Fruit fly (Drosophila melanogaster) whole organism, pupa: ENCODE results near the gene CalpC.

Experiments used
- CG10348 ChIP-seq: fragments of 200-800 bp; sonication (Bioruptor generic); IDR thresholded peaks from 2 replicates; pipeline ENCODE4 v1.3.6; 2022; ENCODE audit warnings: missing biosample characterization, missing genetic modification characterization
- CG12605 ChIP-seq: fragments of 200-800 bp; sonication (Bioruptor generic); IDR thresholded peaks from 2 replicates; pipeline ENCODE4 v1.3.6; 2022; ENCODE audit warnings: missing biosample characterization, missing genetic modification characterization
- CG15710 ChIP-seq: fragments of 200-800 bp; sonication (Bioruptor generic); optimal IDR thresholded peaks from 2 replicates; lab custom pipeline; 2018; ENCODE audit warnings: missing biosample characterization, mild to moderate bottlenecking, missing genetic modification characterization, moderate library complexity
- CG17806 ChIP-seq: fragments of 200-800 bp; sonication (Bioruptor generic); optimal IDR thresholded peaks from 2 replicates; lab custom pipeline; 2018; ENCODE audit warnings: missing biosample characterization, mild to moderate bottlenecking, missing genetic modification characterization, moderate library complexity
- CG34367 ChIP-seq: fragments of 200-800 bp; sonication (Bioruptor generic); optimal IDR thresholded peaks from 2 replicates; lab custom pipeline; 2018; ENCODE audit warnings: missing biosample characterization, mild to moderate bottlenecking, missing genetic modification characterization
- CG4496 ChIP-seq: fragments of 200-800 bp; sonication (Bioruptor generic); IDR thresholded peaks from 3 replicates; pipeline ENCODE4 v1.3.6; 2022; ENCODE audit warnings: missing biosample characterization, missing genetic modification characterization
- CG9948 ChIP-seq: fragments of 200-800 bp; sonication (Bioruptor generic); optimal IDR thresholded peaks from 2 replicates; lab custom pipeline; 2018; ENCODE audit warnings: missing biosample characterization, mild to moderate bottlenecking, missing genetic modification characterization, moderate library complexity
- D1 ChIP-seq: fragments of 200-800 bp; sonication (Bioruptor generic); optimal IDR thresholded peaks from 2 replicates; lab custom pipeline; 2018; ENCODE audit warnings: missing biosample characterization, mild to moderate bottlenecking, missing genetic modification characterization, moderate library complexity
- Pif1B ChIP-seq: fragments of 200-800 bp; sonication (Bioruptor generic); optimal IDR thresholded peaks from 3 replicates; lab custom pipeline; 2016; ENCODE audit warnings: missing biosample characterization, missing genetic modification characterization
- Snoo ChIP-seq: fragments of 200-800 bp; sonication (Bioruptor generic); optimal IDR thresholded peaks from 3 replicates; lab custom pipeline; 2017; ENCODE audit warnings: missing biosample characterization, mild to moderate bottlenecking, missing genetic modification characterization, inconsistent platforms
- gl ChIP-seq: fragments of 200-800 bp; sonication (Bioruptor generic); optimal IDR thresholded peaks from 2 replicates; lab custom pipeline; 2018; ENCODE audit warnings: missing biosample characterization, mild to moderate bottlenecking, missing genetic modification characterization

- TF ChIP-seq CG34367 (tag; lab: Kevin White, UChicago): no peak
- no peak for TF ChIP-seq CG15710 (tag; lab: Kevin White, UChicago)
- TF ChIP-seq CG17806 (tag; lab: Kevin White, UChicago): no peak
- TF ChIP-seq gl (tag; lab: Kevin White, UChicago): no peak
- TF ChIP-seq D1 (tag; lab: Kevin White, UChicago): no peak
- no peak for TF ChIP-seq CG4496 (GFP tag; lab: Robert Waterston, UW)
- TF ChIP-seq CG9948: no peak
- no peak for TF ChIP-seq Snoo
- TF ChIP-seq Pif1B (GFP tag; lab: Kevin White, UChicago): no peak
- no peak for TF ChIP-seq CG10348 (GFP tag; lab: Robert Waterston, UW)
- TF ChIP-seq CG12605 (GFP tag; lab: Robert Waterston, UW): no peak
Measured at dm6 chrX:16368585-16368984, 43.0 kb downstream of the CalpC start.
